Worm (Caenorhabditis elegans) whole organism, L3 larva: ENCODE measurements around the gene C35A5.11.

ENCODE experiments used
- elt-2 ChIP-seq: sonication (generic microtip); optimal IDR thresholded peaks from 2 replicates; lab custom pipeline; 2016; ENCODE audit warnings: missing genetic modification reagents, mild to moderate bottlenecking, missing genetic modification characterization, missing compliant biosample characterization
- fos-1 ChIP-seq: fragments of 150-350 bp; optimal IDR thresholded peaks from 2 replicates; lab custom pipeline; 2014; ENCODE audit warnings: missing biosample characterization, missing genetic modification characterization
- jun-1 ChIP-seq: fragments of 150-350 bp; optimal IDR thresholded peaks from 2 replicates; lab custom pipeline; 2014; ENCODE audit warnings: missing biosample characterization, missing genetic modification reagents, missing genetic modification characterization
- nhr-237 ChIP-seq: fragments of 150-350 bp; optimal IDR thresholded peaks from 2 replicates; lab custom pipeline; 2014; ENCODE audit warnings: missing biosample characterization, missing genetic modification characterization
- nhr-28 ChIP-seq: fragments of 150-350 bp; optimal IDR thresholded peaks from 2 replicates; lab custom pipeline; 2014; ENCODE audit warnings: missing biosample characterization, missing genetic modification characterization

DNA sequence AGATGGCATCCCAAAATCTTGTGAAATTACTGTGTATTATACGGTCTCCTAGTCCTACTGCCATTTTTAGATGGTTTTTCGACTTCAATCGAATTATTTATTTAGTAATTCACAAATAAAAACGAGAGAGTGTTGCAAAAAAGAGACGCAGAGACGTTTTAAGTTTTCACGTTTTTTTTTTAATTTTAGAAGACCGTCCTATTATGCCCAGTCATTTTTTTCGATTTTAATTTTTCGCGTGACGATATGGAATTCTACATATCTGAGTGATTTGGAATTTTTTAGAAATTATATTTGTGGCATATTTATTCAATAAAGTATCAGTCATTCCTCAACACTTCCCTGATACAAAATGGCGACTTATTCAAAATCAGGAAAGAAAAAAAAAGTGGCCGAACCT is 6.2 kb downstream of the C35A5.11 start, which contains the start of gene C35A5.4:
- no peak for TF ChIP-seq jun-1 (tag; lab: Kevin White, UChicago)
- no peak for TF ChIP-seq nhr-237
- TF ChIP-seq nhr-28: no peak
- TF ChIP-seq elt-2 (tag; lab: Kevin White, UChicago): no peak
- no peak for TF ChIP-seq fos-1 (tag; lab: Kevin White, UChicago)
